Fruit fly (Drosophila melanogaster): ENCODE results near the gene RpL36A.

Gene RpL36A

DNA sequence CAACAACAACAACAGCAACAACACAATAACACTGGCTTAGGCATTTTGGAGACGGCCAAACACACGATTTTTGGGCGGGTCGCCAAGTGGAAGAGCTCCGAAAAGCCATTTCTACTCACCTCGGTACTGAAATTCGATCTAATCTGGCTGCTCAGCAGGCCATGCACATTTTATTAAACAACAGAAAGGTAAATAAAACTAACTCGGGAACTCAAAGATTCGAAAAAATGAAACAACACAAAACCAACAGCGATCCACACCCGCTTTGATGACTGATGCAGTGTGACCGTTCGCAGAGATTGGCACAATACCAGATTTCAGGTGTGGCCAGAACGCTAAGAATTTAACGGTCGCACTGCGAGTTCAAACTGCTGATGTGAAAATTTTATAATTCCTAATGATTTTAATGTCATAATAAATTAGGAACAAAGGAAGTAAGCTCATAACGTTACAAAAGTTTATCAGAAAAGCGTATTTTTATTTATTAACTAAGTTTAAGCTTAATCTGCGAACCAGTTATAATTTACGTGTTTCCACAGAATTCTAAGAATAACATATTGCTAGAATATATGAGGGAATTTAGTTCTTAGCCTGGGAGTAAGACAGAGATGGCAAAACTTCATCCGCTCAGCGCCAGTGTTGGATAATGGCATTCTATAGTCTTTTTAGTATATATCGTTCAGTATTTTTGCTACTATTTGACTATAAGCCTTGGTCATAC, 40.1 kb upstream of the RpL36A start, which contains the start of gene Mcr (continued):
- TF ChIP-seq Optix (GFP tag; IDR thresholded peaks at IDR 0.05) = no peak
- no peak for TF ChIP-seq ind (GFP tag; optimal IDR thresholded peaks at IDR 0.05)
- TF ChIP-seq CG42726 (GFP tag; IDR thresholded peaks at IDR 0.05; ENCODE audit: partially characterized antibody) = peak; percentile 34; the same call in 1 of the 2 replicates
- TF ChIP-seq pfk (GFP tag; optimal IDR thresholded peaks at IDR 0.05) = no peak

DNA sequence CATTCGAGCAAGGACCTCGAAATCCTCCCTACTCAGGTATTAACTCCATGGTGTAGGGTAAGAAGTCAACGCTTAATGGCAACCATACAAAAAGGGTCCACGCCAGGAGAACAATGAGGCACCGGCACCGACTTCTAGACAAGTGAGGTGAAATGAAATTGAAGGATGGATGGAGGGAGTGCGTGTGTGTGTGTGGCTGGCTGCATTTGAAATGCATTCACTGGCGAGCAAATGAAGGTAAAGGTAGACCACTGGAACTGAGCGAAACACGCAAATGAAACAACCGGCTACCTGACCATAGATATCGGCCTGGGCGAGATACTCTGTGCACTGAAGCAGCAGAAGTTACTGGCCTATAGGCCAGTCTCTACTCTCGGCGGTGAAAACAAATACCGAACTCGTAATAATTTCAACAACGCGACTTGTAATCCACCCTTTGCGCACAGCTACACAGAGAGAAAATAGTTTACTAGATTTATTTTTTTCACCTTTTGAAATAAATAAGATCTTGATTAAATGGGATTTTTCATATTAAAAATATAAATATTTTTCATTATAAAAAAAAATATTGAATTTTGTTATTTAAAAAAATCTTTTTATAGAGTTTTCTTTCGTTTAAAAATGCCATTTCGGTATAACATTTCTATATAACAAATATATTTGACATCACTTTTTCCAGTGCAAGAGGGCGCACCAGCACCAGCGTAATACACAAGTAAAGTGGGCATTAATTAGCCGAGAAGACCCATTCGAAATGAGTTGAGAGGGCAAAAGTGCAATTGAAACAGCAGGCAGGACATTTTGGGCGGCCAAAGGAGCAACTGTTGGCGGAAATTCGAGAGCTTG, 39.2 kb upstream of the RpL36A start:
- TF ChIP-seq dpn (GFP tag; optimal IDR thresholded peaks at IDR 0.05) (peak in 1 of 2 experiments; percentile 79), D19A (tag; optimal IDR thresholded peaks at IDR 0.05) (peak; percentile 88), CG17612 (GFP tag; IDR thresholded peaks at IDR 0.05) (no peak), PHDP (tag; optimal IDR thresholded peaks at IDR 0.05) (peak; percentile 84), ash1 (GFP tag; optimal IDR thresholded peaks at IDR 0.05) (no peak), ind (GFP tag; optimal IDR thresholded peaks at IDR 0.05) (peak; percentile 27), nom (GFP tag; optimal IDR thresholded peaks at IDR 0.05) (no peak), Ets97D (GFP tag; optimal IDR thresholded peaks at IDR 0.05) (peak; percentile 1), CG3065 (GFP tag; optimal IDR thresholded peaks at IDR 0.05) (peak; percentile 70), D (optimal IDR thresholded peaks at IDR 0.05) (peak; percentile 88), D (GFP tag; optimal IDR thresholded peaks at IDR 0.05) (peak; percentile 86), Doc2 (GFP tag; IDR thresholded peaks at IDR 0.05) (no peak), Bgb (GFP tag; IDR thresholded peaks at IDR 0.05; ENCODE audit: partially characterized antibody) (0 out of 2 replicates have a peak, but pooled peaks have one; percentile 21), CG10209 (GFP tag; optimal IDR thresholded peaks at IDR 0.05) (peak; percentile 89), mirr (GFP tag; optimal IDR thresholded peaks at IDR 0.05) (no peak), Oli (tag; optimal IDR thresholded peaks at IDR 0.05) (peak; percentile 87), Fer1 (GFP tag; optimal IDR thresholded peaks at IDR 0.05) (peak; percentile 51), tx (GFP tag; optimal IDR thresholded peaks at IDR 0.05) (peak; percentile 5), Dbx (GFP tag; IDR thresholded peaks at IDR 0.05) (peak; percentile 85), CG1233 (GFP tag; optimal IDR thresholded peaks at IDR 0.05) (peak; percentile 50), CG12236 (GFP tag; optimal IDR thresholded peaks at IDR 0.05) (no peak), CG1832 (GFP tag; optimal IDR thresholded peaks at IDR 0.05) (no peak), CG18476 (GFP tag; optimal IDR thresholded peaks at IDR 0.05) (no peak), CG10431 (GFP tag; optimal IDR thresholded peaks at IDR 0.05) (peak; percentile 23), Ravus (GFP tag; IDR thresholded peaks at IDR 0.05) (peak; percentile 63), Dek (tag; optimal IDR thresholded peaks at IDR 0.05) (peak; percentile 71), jigr1 (GFP tag; IDR thresholded peaks at IDR 0.05) (peak; percentile 45; the same call in 1 of the 3 replicates), CG2202 (tag; optimal IDR thresholded peaks at IDR 0.05) (peak; percentile 62), ken (GFP tag; IDR thresholded peaks at IDR 0.05) (peak; percentile 59; the same call in 2 of the 3 replicates), CG17328 (GFP tag; IDR thresholded peaks at IDR 0.05) (peak; percentile 81), oc (tag; optimal IDR thresholded peaks at IDR 0.05) (peak; percentile 82), Adf1 (GFP tag; IDR thresholded peaks at IDR 0.05) (peak; percentile 55; the same call in 1 of the 2 replicates), CG3995 (GFP tag; optimal IDR thresholded peaks at IDR 0.05) (no peak), CkIIα-i1 (GFP tag; IDR thresholded peaks at IDR 0.05) (no peak), CG6254 (GFP tag; optimal IDR thresholded peaks at IDR 0.05) (peak; percentile 64), eyg (GFP tag; optimal IDR thresholded peaks at IDR 0.05) (no peak), CG7745 (tag; optimal IDR thresholded peaks at IDR 0.05) (peak; percentile 9), CG8765 (GFP tag; IDR thresholded peaks at IDR 0.05) (0 out of 2 replicates have a peak, but pooled peaks have one; percentile 23), CG17359 (tag; optimal IDR thresholded peaks at IDR 0.05) (peak; percentile 64), CG2889 (GFP tag; IDR thresholded peaks at IDR 0.05) (0 out of 3 replicates have a peak, but pooled peaks have one; percentile 44), knrl (GFP tag; IDR thresholded peaks at IDR 0.05; ENCODE audit: partially characterized antibody) (no peak), da (GFP tag; optimal IDR thresholded peaks at IDR 0.05) (no peak)
